Worm (Caenorhabditis elegans) whole organism, L2 larva: ENCODE data around the gene F54D5.3.

Source experiments
- C34F6.9 ChIP-seq: fragments of 150-350 bp; optimal IDR thresholded peaks from 2 replicates; lab custom pipeline; 2014; ENCODE audit warnings: missing biosample characterization, missing genetic modification characterization
- F13H6.1 ChIP-seq: sonication (generic microtip); optimal IDR thresholded peaks from 2 replicates; lab custom pipeline; 2016; ENCODE audit warnings: missing genetic modification characterization, missing compliant biosample characterization
- R02D3.7 ChIP-seq: fragments of 150-350 bp; optimal IDR thresholded peaks from 2 replicates; lab custom pipeline; 2014; ENCODE audit warnings: missing biosample characterization, missing genetic modification characterization
- Y55F3AM.14 ChIP-seq: fragments of 200-800 bp; sonication (Bioruptor generic); optimal IDR thresholded peaks from 2 replicates; lab custom pipeline; 2018; ENCODE audit warnings: mild to moderate bottlenecking, missing genetic modification characterization, missing compliant biosample characterization
- alr-1 ChIP-seq: fragments of 150-350 bp; optimal IDR thresholded peaks from 2 replicates; lab custom pipeline; 2014; ENCODE audit warnings: missing biosample characterization, missing genetic modification characterization
- aly-2 ChIP-seq: fragments of 150-350 bp; optimal IDR thresholded peaks from 2 replicates; lab custom pipeline; 2014; ENCODE audit warnings: missing biosample characterization, missing genetic modification characterization
- ama-1 ChIP-seq: fragments of 150-350 bp; optimal IDR thresholded peaks from 2 replicates; lab custom pipeline; 2018; ENCODE audit warnings: inconsistent platforms
- ceh-16 ChIP-seq: fragments of 150-350 bp; optimal IDR thresholded peaks from 2 replicates; lab custom pipeline; 2014; ENCODE audit warnings: missing biosample characterization, missing genetic modification characterization
- ceh-82 ChIP-seq: fragments of 150-350 bp; optimal IDR thresholded peaks from 2 replicates; lab custom pipeline; 2014; ENCODE audit warnings: missing biosample characterization, missing genetic modification characterization
- crh-2 ChIP-seq: sonication (generic microtip); optimal IDR thresholded peaks from 2 replicates; lab custom pipeline; 2017; ENCODE audit warnings: missing biosample characterization, missing genetic modification characterization
- egl-27 ChIP-seq: sonication (generic microtip); optimal IDR thresholded peaks from 3 replicates; lab custom pipeline; 2017; ENCODE audit warnings: missing biosample characterization, missing genetic modification reagents, missing genetic modification characterization
- elt-1 ChIP-seq: fragments of 150-350 bp; optimal IDR thresholded peaks from 2 replicates; lab custom pipeline; 2014; ENCODE audit warnings: missing biosample characterization, missing genetic modification characterization
- fos-1 ChIP-seq: fragments of 150-350 bp; optimal IDR thresholded peaks from 2 replicates; lab custom pipeline; 2014; ENCODE audit warnings: missing biosample characterization, missing genetic modification characterization
- gmeb-1 ChIP-seq: fragments of 150-350 bp; optimal IDR thresholded peaks from 2 replicates; lab custom pipeline; 2014; ENCODE audit warnings: missing biosample characterization, missing genetic modification characterization
- lin-39 ChIP-seq: fragments of 150-350 bp; optimal IDR thresholded peaks from 2 replicates; lab custom pipeline; 2014; ENCODE audit warnings: missing biosample characterization, missing genetic modification reagents, missing genetic modification characterization
- lsy-2 ChIP-seq, 2 experiments: fragments of 150-350 bp in 1 of 2; sonication (generic microtip) in 1 of 2; optimal IDR thresholded peaks; 2 replicates each; lab custom pipeline; 2014 to 2017; ENCODE audit warnings: missing biosample characterization in 2 of 2, missing genetic modification characterization in 2 of 2
- mab-5 ChIP-seq: fragments of 150-350 bp; optimal IDR thresholded peaks from 2 replicates; lab custom pipeline; 2014; ENCODE audit warnings: missing biosample characterization, missing genetic modification characterization
- mdl-1 ChIP-seq, 2 experiments: fragments of 150-350 bp in 1 of 2; sonication (generic microtip) in 1 of 2; optimal IDR thresholded peaks; 2 replicates each; lab custom pipeline; 2017; ENCODE audit warnings: missing biosample characterization in 2 of 2, missing genetic modification characterization in 2 of 2
- nhr-10 ChIP-seq: sonication (generic microtip); optimal IDR thresholded peaks from 2 replicates; lab custom pipeline; 2017; ENCODE audit warnings: missing biosample characterization, missing genetic modification characterization
- nhr-11 ChIP-seq: fragments of 150-350 bp; optimal IDR thresholded peaks from 2 replicates; lab custom pipeline; 2014; ENCODE audit warnings: missing biosample characterization, missing genetic modification characterization
- nhr-12 ChIP-seq: fragments of 150-350 bp; optimal IDR thresholded peaks from 2 replicates; lab custom pipeline; 2014; ENCODE audit warnings: missing biosample characterization, missing genetic modification characterization
- nhr-129 ChIP-seq: fragments of 150-350 bp; optimal IDR thresholded peaks from 2 replicates; lab custom pipeline; 2014; ENCODE audit warnings: missing biosample characterization, missing genetic modification characterization
- nhr-21 ChIP-seq: fragments of 150-350 bp; optimal IDR thresholded peaks from 2 replicates; lab custom pipeline; 2014; ENCODE audit warnings: missing biosample characterization, missing genetic modification characterization
- nhr-23 ChIP-seq: fragments of 150-350 bp; optimal IDR thresholded peaks from 2 replicates; lab custom pipeline; 2014; ENCODE audit warnings: missing biosample characterization, missing genetic modification reagents, missing genetic modification characterization
- nhr-25 ChIP-seq: fragments of 150-350 bp; sonication (generic microtip); optimal IDR thresholded peaks from 3 replicates; lab custom pipeline; 2014; ENCODE audit warnings: missing biosample characterization, missing genetic modification characterization
- nhr-6 ChIP-seq: fragments of 150-350 bp; optimal IDR thresholded peaks from 2 replicates; lab custom pipeline; 2014; ENCODE audit warnings: missing biosample characterization, missing genetic modification characterization
- nhr-77 ChIP-seq: fragments of 150-350 bp; optimal IDR thresholded peaks from 2 replicates; lab custom pipeline; 2014; ENCODE audit warnings: missing biosample characterization, missing genetic modification characterization
- peb-1 ChIP-seq: fragments of 150-350 bp; optimal IDR thresholded peaks from 2 replicates; lab custom pipeline; 2014; ENCODE audit warnings: missing biosample characterization, missing genetic modification characterization
- skn-1 ChIP-seq: sonication (generic microtip); optimal IDR thresholded peaks from 2 replicates; lab custom pipeline; 2017; ENCODE audit warnings: missing biosample characterization, missing genetic modification characterization
- sma-3 ChIP-seq: sonication (generic microtip); optimal IDR thresholded peaks from 2 replicates; lab custom pipeline; 2016; ENCODE audit warnings: missing genetic modification reagents, missing genetic modification characterization, missing compliant biosample characterization
- sma-9 ChIP-seq, 2 experiments: fragments of 150-350 bp in 1 of 2; sonication (generic microtip) in 1 of 2; optimal IDR thresholded peaks; 2 replicates each; lab custom pipeline; 2014 to 2016; ENCODE audit warnings: missing genetic modification characterization in 2 of 2, mild to moderate bottlenecking in 1 of 2, missing biosample characterization in 1 of 2, missing compliant biosample characterization in 1 of 2, missing genetic modification reagents in 1 of 2, moderate library complexity in 1 of 2
- unc-39 ChIP-seq: fragments of 150-350 bp; optimal IDR thresholded peaks from 2 replicates; lab custom pipeline; 2014; ENCODE audit warnings: missing biosample characterization, missing genetic modification characterization
- unc-55 ChIP-seq: fragments of 150-350 bp; sonication (generic microtip); optimal IDR thresholded peaks from 3 replicates; lab custom pipeline; 2014; ENCODE audit warnings: missing biosample characterization, missing genetic modification reagents, missing genetic modification characterization
- zag-1 ChIP-seq: fragments of 150-350 bp; optimal IDR thresholded peaks from 2 replicates; lab custom pipeline; 2014; ENCODE audit warnings: missing biosample characterization, missing genetic modification characterization
- ztf-1 ChIP-seq: fragments of 200-800 bp; sonication (Bioruptor generic); conservative IDR thresholded peaks from 2 replicates; pipeline ENCODE4 v1.3.6; 2022; ENCODE audit warnings: missing genetic modification characterization, missing compliant biosample characterization
- ztf-11 ChIP-seq: sonication (generic microtip); optimal IDR thresholded peaks from 2 replicates; lab custom pipeline; 2017; ENCODE audit warnings: missing biosample characterization, missing genetic modification characterization

The F54D5.3 gene

DNA sequence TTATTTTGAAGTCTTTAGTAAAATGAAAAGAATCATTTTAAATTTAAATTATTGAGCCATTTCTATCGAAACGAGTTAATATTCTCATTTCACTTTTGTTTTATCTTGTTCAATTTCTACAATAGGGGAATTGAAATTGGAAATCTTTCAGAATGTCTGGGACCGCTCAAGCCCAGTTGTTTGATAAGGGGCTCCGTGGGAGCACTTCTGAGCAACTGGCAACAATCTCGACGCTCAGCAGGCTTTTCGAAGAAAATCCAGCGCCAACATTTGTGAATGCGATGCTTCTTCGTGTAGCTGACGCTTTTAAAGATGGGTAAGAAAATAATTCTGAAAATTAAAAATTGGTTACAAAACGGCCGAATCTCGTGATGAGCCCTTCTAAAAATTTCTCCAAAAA is 11.1 kb downstream of the F54D5.3 start, which contains the start of gene ints-7:
Gene ints-7, plus strand, starts transcription at position 152 of the 400 bp plus-strand sequence.
- TF ChIP-seq nhr-10 (tag; lab: Kevin White, UChicago) (no peak), ama-1 (lab: Kevin White, UChicago) (no peak), nhr-77 (no peak), Y55F3AM.14 (no peak), nhr-6 (no peak), C34F6.9 (tag; lab: Kevin White, UChicago) (no peak), egl-27 (tag; lab: Kevin White, UChicago) (no peak), unc-55 (GFP tag; lab: Kevin White, UChicago) (no peak), lsy-2 (tag; optimal IDR thresholded peaks at IDR 0.05; lab: Kevin White, UChicago) (no peak), nhr-25 (tag; lab: Kevin White, UChicago) (no peak)

- TF ChIP-seq nhr-129 (no peak), zag-1 (tag; lab: Kevin White, UChicago) (no peak), crh-2 (tag; lab: Kevin White, UChicago) (no peak), egl-27 (tag; lab: Kevin White, UChicago) (no peak), fos-1 (tag; lab: Kevin White, UChicago) (no peak), skn-1 (tag; lab: Kevin White, UChicago) (no peak), mab-5 (tag; lab: Kevin White, UChicago) (no peak), nhr-21 (tag; lab: Kevin White, UChicago) (no peak), ztf-11 (tag; lab: Kevin White, UChicago) (no peak), ceh-82 (tag; lab: Kevin White, UChicago) (no peak)
Observed at ce11 chrII:11588304-11588703, 16.7 kb downstream of the F54D5.3 start.

- TF ChIP-seq R02D3.7 (tag; lab: Kevin White, UChicago) (no peak), F13H6.1 (tag; lab: Kevin White, UChicago) (no peak), alr-1 (no peak), fos-1 (tag; lab: Kevin White, UChicago) (no peak), ztf-1 (no peak), sma-3 (GFP tag; lab: Kevin White, UChicago) (no peak), ceh-16 (tag; lab: Kevin White, UChicago) (no peak)
Observed at ce11 chrII:11591558-11591957, 20.0 kb downstream of the F54D5.3 start.

DNA sequence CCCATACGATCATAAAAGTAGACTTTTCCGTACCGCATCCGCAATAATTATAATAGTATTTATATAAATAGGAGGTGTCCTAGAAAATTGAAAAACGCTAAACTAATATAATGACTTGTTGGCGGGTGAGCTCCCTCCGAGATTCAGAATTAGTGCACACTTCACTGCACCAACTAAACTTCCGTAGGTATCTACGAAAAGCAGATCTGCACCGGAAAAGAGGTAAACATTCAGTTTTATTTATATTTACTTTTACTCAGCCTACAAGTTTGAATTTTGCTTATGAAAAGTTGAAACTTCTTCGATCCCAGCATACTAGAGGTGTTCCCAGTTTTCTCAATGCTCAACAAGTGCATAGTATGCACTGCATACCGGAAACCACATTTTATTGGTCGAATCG is 20.4 kb downstream of the F54D5.3 start, which contains the start of gene F07A11.1:
Gene F07A11.1, minus strand, starts transcription at position 101 of the 400 bp plus-strand sequence.
- no peak for TF ChIP-seq crh-2 (tag; lab: Kevin White, UChicago)
- no peak for TF ChIP-seq elt-1 (tag; lab: Kevin White, UChicago)
- no peak for TF ChIP-seq nhr-23
- no peak for TF ChIP-seq ama-1 (lab: Kevin White, UChicago)
- no peak for TF ChIP-seq nhr-21 (tag; lab: Kevin White, UChicago)
- TF ChIP-seq lin-39, result no peak
- TF ChIP-seq aly-2, result no peak
- TF ChIP-seq nhr-11, result no peak
- TF ChIP-seq nhr-10 (tag; lab: Kevin White, UChicago), result no peak
- no peak for TF ChIP-seq peb-1
- TF ChIP-seq sma-3 (GFP tag; lab: Kevin White, UChicago), result no peak
- TF ChIP-seq nhr-6, result no peak
- TF ChIP-seq sma-9 (GFP tag; optimal IDR thresholded peaks at IDR 0.05; lab: Kevin White, UChicago), result no peak
- TF ChIP-seq sma-9 (tag; optimal IDR thresholded peaks at IDR 0.05; lab: Kevin White, UChicago), result no peak
- no peak for TF ChIP-seq mab-5 (tag; lab: Kevin White, UChicago)
- TF ChIP-seq R02D3.7 (tag; lab: Kevin White, UChicago), result no peak
- no peak for TF ChIP-seq unc-39 (tag; lab: Kevin White, UChicago)

ce11 chrII:11595368-11595996 is 23.9 kb downstream of the F54D5.3 start, which contains the start of gene gfat-1:
TSS of gene gfat-1 (minus strand) at chrII:11595418.
- TF ChIP-seq nhr-6 (no peak), mdl-1 (tag; optimal IDR thresholded peaks at IDR 0.05; lab: Kevin White, UChicago) (peak; percentile 81 to 88), C34F6.9 (tag; lab: Kevin White, UChicago) (peak; percentile 45), unc-55 (GFP tag; lab: Kevin White, UChicago) (peak; percentile 30), ztf-1 (no peak), gmeb-1 (tag; lab: Kevin White, UChicago) (no peak), nhr-12 (tag; lab: Kevin White, UChicago) (no peak), ztf-11 (tag; lab: Kevin White, UChicago) (no peak), nhr-129 (peak; percentile 16)
